Worm (Caenorhabditis elegans) whole organism, L3 larva: ENCODE data around the gene C13A2.10.
A peak's percentile ranks its signal among the peaks of the same experiment; 100 is the strongest.

Experiments used
- R02D3.7 ChIP-seq: fragments of 150-350 bp; optimal IDR thresholded peaks from 2 replicates; lab custom pipeline; 2014; ENCODE audit warnings: missing biosample characterization, missing genetic modification characterization
- ZK546.5 ChIP-seq: sonication (generic microtip); optimal IDR thresholded peaks from 2 replicates; lab custom pipeline; 2017; ENCODE audit warnings: missing biosample characterization, missing genetic modification characterization
- aly-2 ChIP-seq: fragments of 150-350 bp; optimal IDR thresholded peaks from 2 replicates; lab custom pipeline; 2014; ENCODE audit warnings: missing biosample characterization, missing genetic modification characterization
- ama-1 ChIP-seq: fragments of 150-350 bp; optimal IDR thresholded peaks from 2 replicates; lab custom pipeline; 2018
- ceh-28 ChIP-seq: fragments of 150-350 bp; optimal IDR thresholded peaks from 2 replicates; lab custom pipeline; 2014; ENCODE audit warnings: missing biosample characterization, missing genetic modification reagents, missing genetic modification characterization
- ceh-82 ChIP-seq: fragments of 150-350 bp; optimal IDR thresholded peaks from 2 replicates; lab custom pipeline; 2014; ENCODE audit warnings: missing biosample characterization, missing genetic modification characterization
- ceh-9 ChIP-seq: sonication (generic microtip); optimal IDR thresholded peaks from 2 replicates; lab custom pipeline; 2018; ENCODE audit warnings: missing biosample characterization, missing genetic modification characterization
- egl-27 ChIP-seq: sonication (generic microtip); optimal IDR thresholded peaks from 4 replicates; lab custom pipeline; 2017; ENCODE audit warnings: missing biosample characterization, missing genetic modification reagents, missing genetic modification characterization
- egl-5 ChIP-seq: fragments of 150-350 bp; optimal IDR thresholded peaks from 2 replicates; lab custom pipeline; 2017; ENCODE audit warnings: missing biosample characterization, missing genetic modification reagents, missing genetic modification characterization, inconsistent platforms
- elt-2 ChIP-seq: sonication (generic microtip); optimal IDR thresholded peaks from 2 replicates; lab custom pipeline; 2016; ENCODE audit warnings: missing genetic modification reagents, mild to moderate bottlenecking, missing genetic modification characterization, missing compliant biosample characterization
- elt-3 ChIP-seq, 3 experiments: fragments of 150-350 bp in 1 of 3; sonication (generic microtip) in 2 of 3; optimal IDR thresholded peaks; 2 replicates in 2 of 3; 4 replicates in 1 of 3; lab custom pipeline; 2014 to 2017; ENCODE audit warnings: missing biosample characterization in 3 of 3, missing genetic modification characterization in 3 of 3
- eor-1 ChIP-seq, 2 experiments: fragments of 150-350 bp; optimal IDR thresholded peaks; 2 replicates each; lab custom pipeline; 2014 to 2018; ENCODE audit warnings: missing biosample characterization in 2 of 2, missing genetic modification characterization in 2 of 2
- fkh-10 ChIP-seq: sonication (generic microtip); optimal IDR thresholded peaks from 2 replicates; lab custom pipeline; 2017; ENCODE audit warnings: missing biosample characterization, missing genetic modification reagents, missing genetic modification characterization
- fkh-2 ChIP-seq: fragments of 150-350 bp; optimal IDR thresholded peaks from 2 replicates; lab custom pipeline; 2014; ENCODE audit warnings: missing biosample characterization, missing genetic modification reagents, missing genetic modification characterization
- hmg-11 ChIP-seq: sonication (generic microtip); optimal IDR thresholded peaks from 2 replicates; lab custom pipeline; 2016; ENCODE audit warnings: missing genetic modification characterization, missing compliant biosample characterization
- jun-1 ChIP-seq: fragments of 150-350 bp; optimal IDR thresholded peaks from 2 replicates; lab custom pipeline; 2014; ENCODE audit warnings: missing biosample characterization, missing genetic modification reagents, missing genetic modification characterization
- lin-15B ChIP-seq: fragments of 150-350 bp; optimal IDR thresholded peaks from 2 replicates; lab custom pipeline; 2014; ENCODE audit warnings: missing biosample characterization, missing genetic modification characterization
- lin-39 ChIP-seq: fragments of 150-350 bp; optimal IDR thresholded peaks from 2 replicates; lab custom pipeline; 2018; ENCODE audit warnings: missing biosample characterization, missing genetic modification reagents, missing genetic modification characterization
- lsy-12 ChIP-seq: sonication (generic microtip); optimal IDR thresholded peaks from 2 replicates; lab custom pipeline; 2016; ENCODE audit warnings: mild to moderate bottlenecking, missing genetic modification characterization, missing compliant biosample characterization
- mdl-1 ChIP-seq: fragments of 150-350 bp; optimal IDR thresholded peaks from 2 replicates; lab custom pipeline; 2014; ENCODE audit warnings: missing biosample characterization, missing genetic modification characterization
- nfya-1 ChIP-seq: sonication (generic microtip); optimal IDR thresholded peaks from 2 replicates; lab custom pipeline; 2017; ENCODE audit warnings: missing genetic modification characterization, mild to moderate bottlenecking, missing compliant biosample characterization, antibody characterized with exemption, moderate library complexity; ENCODE audit not compliant: insufficient read depth
- nhr-11 ChIP-seq: fragments of 150-350 bp; optimal IDR thresholded peaks from 2 replicates; lab custom pipeline; 2014; ENCODE audit warnings: missing biosample characterization, missing genetic modification characterization
- nhr-12 ChIP-seq: fragments of 150-350 bp; optimal IDR thresholded peaks from 2 replicates; lab custom pipeline; 2014; ENCODE audit warnings: missing biosample characterization, missing genetic modification characterization
- nhr-23 ChIP-seq: fragments of 150-350 bp; optimal IDR thresholded peaks from 2 replicates; lab custom pipeline; 2014; ENCODE audit warnings: missing biosample characterization, missing genetic modification reagents, missing genetic modification characterization
- nhr-237 ChIP-seq: fragments of 150-350 bp; optimal IDR thresholded peaks from 2 replicates; lab custom pipeline; 2014; ENCODE audit warnings: missing biosample characterization, missing genetic modification characterization
- nhr-25 ChIP-seq: sonication (generic microtip); optimal IDR thresholded peaks from 2 replicates; lab custom pipeline; 2017; ENCODE audit warnings: missing biosample characterization, missing genetic modification characterization
- nhr-43 ChIP-seq: sonication (generic microtip); optimal IDR thresholded peaks from 2 replicates; lab custom pipeline; 2016; ENCODE audit warnings: mild to moderate bottlenecking, missing genetic modification characterization, missing compliant biosample characterization; ENCODE audit not compliant: poor library complexity, severe bottlenecking
- nhr-67 ChIP-seq: fragments of 150-350 bp; optimal IDR thresholded peaks from 2 replicates; lab custom pipeline; 2014; ENCODE audit warnings: missing biosample characterization, missing genetic modification characterization
- nhr-76 ChIP-seq: fragments of 150-350 bp; sonication (generic microtip); optimal IDR thresholded peaks from 5 replicates; lab custom pipeline; 2014; ENCODE audit warnings: missing biosample characterization, missing genetic modification characterization
- nhr-77 ChIP-seq: fragments of 150-350 bp; optimal IDR thresholded peaks from 2 replicates; lab custom pipeline; 2014; ENCODE audit warnings: missing biosample characterization, missing genetic modification characterization
- pha-4 ChIP-seq: fragments of 150-350 bp; optimal IDR thresholded peaks from 2 replicates; lab custom pipeline; 2014; ENCODE audit warnings: missing biosample characterization, missing genetic modification reagents, missing genetic modification characterization
- skn-1 ChIP-seq: fragments of 150-350 bp; optimal IDR thresholded peaks from 2 replicates; lab custom pipeline; 2014; ENCODE audit warnings: missing biosample characterization, missing genetic modification characterization
- snpc-4 ChIP-seq: fragments of 150-350 bp; optimal IDR thresholded peaks from 2 replicates; lab custom pipeline; 2014; ENCODE audit warnings: missing biosample characterization, missing genetic modification characterization
- tbx-2 ChIP-seq: sonication (generic microtip); optimal IDR thresholded peaks from 2 replicates; lab custom pipeline; 2016; ENCODE audit warnings: mild to moderate bottlenecking, missing genetic modification characterization, missing compliant biosample characterization
- unc-39 ChIP-seq: sonication (generic microtip); optimal IDR thresholded peaks from 4 replicates; lab custom pipeline; 2017; ENCODE audit warnings: missing biosample characterization, missing genetic modification characterization
- unc-62 ChIP-seq: fragments of 150-350 bp; sonication (generic microtip); optimal IDR thresholded peaks from 4 replicates; lab custom pipeline; 2014; ENCODE audit warnings: missing biosample characterization, missing genetic modification reagents, missing genetic modification characterization
- zag-1 ChIP-seq: fragments of 150-350 bp; optimal IDR thresholded peaks from 2 replicates; lab custom pipeline; 2014; ENCODE audit warnings: missing biosample characterization, missing genetic modification characterization
- ztf-11 ChIP-seq: fragments of 150-350 bp; optimal IDR thresholded peaks from 2 replicates; lab custom pipeline; 2014; ENCODE audit warnings: missing biosample characterization, missing genetic modification characterization
- ztf-4 ChIP-seq: fragments of 150-350 bp; optimal IDR thresholded peaks from 2 replicates; lab custom pipeline; 2014; ENCODE audit warnings: missing biosample characterization, missing genetic modification characterization

Gene C13A2.10

ce11 chrV:7236694-7237093, 38.2 kb downstream of the C13A2.10 start:
- TF ChIP-seq ZK546.5 (tag; lab: Kevin White, UChicago) (no peak), ztf-4 (tag; lab: Kevin White, UChicago) (no peak), elt-2 (tag; lab: Kevin White, UChicago) (no peak), nhr-12 (tag; lab: Kevin White, UChicago) (no peak), ceh-9 (tag; lab: Kevin White, UChicago) (no peak), ztf-11 (tag; lab: Kevin White, UChicago) (no peak), snpc-4 (tag; lab: Kevin White, UChicago) (no peak)

ce11 chrV:7234726-7235125, 40.2 kb downstream of the C13A2.10 start, which contains the start of gene C05C8.5:
Gene C05C8.5 (minus strand): TSS chrV:7234826.
- TF ChIP-seq elt-3 (tag; optimal IDR thresholded peaks at IDR 0.05; lab: Kevin White, UChicago) (no peak), snpc-4 (tag; lab: Kevin White, UChicago) (no peak), nhr-237 (tag; lab: Kevin White, UChicago) (no peak), jun-1 (tag; lab: Kevin White, UChicago) (no peak), egl-27 (no peak), egl-5 (tag; lab: Kevin White, UChicago) (no peak), ztf-11 (tag; lab: Kevin White, UChicago) (no peak), zag-1 (no peak), nhr-67 (tag; lab: Kevin White, UChicago) (no peak), unc-39 (tag; lab: Kevin White, UChicago) (no peak), ceh-9 (tag; lab: Kevin White, UChicago) (no peak), tbx-2 (tag; lab: Kevin White, UChicago) (no peak), hmg-11 (tag; lab: Kevin White, UChicago) (no peak), fkh-2 (tag; lab: Kevin White, UChicago) (no peak), nhr-77 (no peak), mdl-1 (no peak), nhr-23 (tag; lab: Kevin White, UChicago) (no peak), pha-4 (tag; lab: Kevin White, UChicago) (no peak)

- TF ChIP-seq egl-5 (tag; lab: Kevin White, UChicago), result no peak
- no peak for TF ChIP-seq zag-1
- TF ChIP-seq hmg-11 (tag; lab: Kevin White, UChicago), result no peak
- no peak for TF ChIP-seq ama-1
- no peak for TF ChIP-seq elt-2 (tag; lab: Kevin White, UChicago)
- TF ChIP-seq lin-15B, result no peak
- no peak for TF ChIP-seq ztf-4 (tag; lab: Kevin White, UChicago)
- no peak for TF ChIP-seq snpc-4 (tag; lab: Kevin White, UChicago)
- TF ChIP-seq R02D3.7 (tag; lab: Kevin White, UChicago), result no peak
- no peak for TF ChIP-seq nhr-23 (tag; lab: Kevin White, UChicago)
- no peak for TF ChIP-seq nhr-25 (tag; lab: Kevin White, UChicago)
- no peak for TF ChIP-seq lin-39 (tag; lab: Kevin White, UChicago)
- no peak for TF ChIP-seq eor-1 (tag; optimal IDR thresholded peaks at IDR 0.05; lab: Kevin White, UChicago)
- TF ChIP-seq unc-62, result no peak
- no peak for TF ChIP-seq nhr-237 (tag; lab: Kevin White, UChicago)
- TF ChIP-seq lsy-12 (tag; lab: Kevin White, UChicago), result no peak
- TF ChIP-seq nfya-1 (tag; lab: Kevin White, UChicago), result no peak
- no peak for TF ChIP-seq fkh-10
- TF ChIP-seq aly-2, result no peak
- TF ChIP-seq, all 47 proteins: peak for 0
Measured at ce11 chrV:7231524-7231923, 43.4 kb downstream of the C13A2.10 start.

ce11 chrV:7230847-7231246, 44.0 kb downstream of the C13A2.10 start, which contains the start of the genes gei-6 and krr-1:
Gene gei-6 (minus strand): TSS chrV:7230848.
Gene krr-1 (plus strand): TSS chrV:7231190.
- TF ChIP-seq fkh-2 (tag; lab: Kevin White, UChicago), result no peak
- no peak for TF ChIP-seq nhr-11
- no peak for TF ChIP-seq nhr-76 (tag; lab: Kevin White, UChicago)
- TF ChIP-seq pha-4 (tag; lab: Kevin White, UChicago), result peak; percentile 65
- no peak for TF ChIP-seq mdl-1
- no peak for TF ChIP-seq zag-1
- peak; percentile 58 for TF ChIP-seq nfya-1 (tag; lab: Kevin White, UChicago)
- peak; percentile 78 for TF ChIP-seq lin-15B
- TF ChIP-seq nhr-43 (tag; lab: Kevin White, UChicago), result peak; percentile 20
- TF ChIP-seq nhr-237 (tag; lab: Kevin White, UChicago), result no peak
- TF ChIP-seq nhr-77, result no peak
- TF ChIP-seq nhr-23 (tag; lab: Kevin White, UChicago), result peak; percentile 50
- TF ChIP-seq R02D3.7 (tag; lab: Kevin White, UChicago), result peak; percentile 17
- TF ChIP-seq lin-39 (tag; lab: Kevin White, UChicago), result peak; percentile 12
- TF ChIP-seq egl-5 (tag; lab: Kevin White, UChicago), result no peak
- no peak for TF ChIP-seq lsy-12 (tag; lab: Kevin White, UChicago)
- TF ChIP-seq skn-1 (tag; lab: Kevin White, UChicago), result no peak
- TF ChIP-seq nhr-12 (tag; lab: Kevin White, UChicago), result no peak
- TF ChIP-seq elt-2 (tag; lab: Kevin White, UChicago), result peak; percentile 14
- TF ChIP-seq hmg-11 (tag; lab: Kevin White, UChicago), result peak; percentile 73
- no peak for TF ChIP-seq unc-62
- TF ChIP-seq ceh-28 (tag; lab: Kevin White, UChicago), result no peak
- TF ChIP-seq egl-27, result no peak
- no peak for TF ChIP-seq ama-1
- no peak for TF ChIP-seq ceh-82 (tag; lab: Kevin White, UChicago)
